Fruit fly (Drosophila melanogaster) whole organism, prepupa: Measurements from ENCODE around the gene Pyroxd1.

Source experiments
- Blimp-1 ChIP-seq: fragments of 200-800 bp; sonication (Bioruptor generic); optimal IDR thresholded peaks from 3 replicates; lab custom pipeline; 2017; ENCODE audit warnings: missing biosample characterization, missing genetic modification characterization, mild to moderate bottlenecking, moderate library complexity, missing genetic modification reagents
- CG11294 ChIP-seq: fragments of 200-800 bp; sonication (Bioruptor generic); IDR thresholded peaks from 2 replicates; pipeline ENCODE4 v1.3.6; 2022; ENCODE audit warnings: missing biosample characterization, missing genetic modification characterization
- CG11762 ChIP-seq: fragments of 200-800 bp; sonication (Bioruptor generic); optimal IDR thresholded peaks from 3 replicates; lab custom pipeline; 2016; ENCODE audit warnings: missing biosample characterization, missing genetic modification characterization; ENCODE audit not compliant: insufficient read depth
- CG11902 ChIP-seq: fragments of 200-800 bp; sonication (Bioruptor generic); optimal IDR thresholded peaks from 3 replicates; lab custom pipeline; 2016; ENCODE audit warnings: missing biosample characterization, missing genetic modification characterization
- CG15336 ChIP-seq: fragments of 200-800 bp; sonication (Bioruptor generic); IDR thresholded peaks from 2 replicates; pipeline ENCODE4 v1.3.6; 2022; ENCODE audit warnings: missing biosample characterization, missing genetic modification characterization
- CG16779 ChIP-seq: fragments of 200-800 bp; sonication (Bioruptor generic); optimal IDR thresholded peaks from 3 replicates; lab custom pipeline; 2017; ENCODE audit warnings: missing biosample characterization, mild to moderate bottlenecking, missing genetic modification characterization
- CG3032 ChIP-seq: fragments of 200-800 bp; optimal IDR thresholded peaks from 2 replicates; lab custom pipeline; 2019; ENCODE audit warnings: missing biosample characterization, mild to moderate bottlenecking, missing genetic modification characterization, moderate library complexity
- CG32006 ChIP-seq: fragments of 200-800 bp; sonication (Bioruptor generic); optimal IDR thresholded peaks from 3 replicates; lab custom pipeline; 2017; ENCODE audit warnings: missing biosample characterization, mild to moderate bottlenecking, missing genetic modification characterization
- CG4318 ChIP-seq: fragments of 200-800 bp; sonication (Bioruptor generic); optimal IDR thresholded peaks from 3 replicates; lab custom pipeline; 2017; ENCODE audit warnings: missing biosample characterization, mild to moderate bottlenecking, missing genetic modification characterization
- CG6276 ChIP-seq: fragments of 200-800 bp; sonication (Bioruptor generic); optimal IDR thresholded peaks from 2 replicates; lab custom pipeline; 2017; ENCODE audit warnings: missing biosample characterization, mild to moderate bottlenecking, missing genetic modification characterization
- CG6792 ChIP-seq: fragments of 200-800 bp; sonication (Bioruptor generic); optimal IDR thresholded peaks from 3 replicates; lab custom pipeline; 2016; ENCODE audit warnings: missing biosample characterization, missing genetic modification characterization
- CG6808 ChIP-seq: fragments of 200-800 bp; sonication (Bioruptor generic); optimal IDR thresholded peaks from 3 replicates; lab custom pipeline; 2017; ENCODE audit warnings: missing biosample characterization, missing genetic modification characterization, mild to moderate bottlenecking, moderate library complexity, missing genetic modification reagents
- CG7368 ChIP-seq: fragments of 200-800 bp; sonication (Bioruptor generic); optimal IDR thresholded peaks from 3 replicates; lab custom pipeline; 2016; ENCODE audit warnings: missing biosample characterization, missing genetic modification characterization
- CG8119 ChIP-seq: fragments of 200-800 bp; sonication (Bioruptor generic); IDR thresholded peaks from 3 replicates; pipeline ENCODE4 v1.3.6; 2022; ENCODE audit warnings: missing biosample characterization, missing genetic modification characterization
- CG8319 ChIP-seq: fragments of 200-800 bp; sonication (Bioruptor generic); optimal IDR thresholded peaks from 3 replicates; lab custom pipeline; 2016; ENCODE audit warnings: missing biosample characterization, missing genetic modification characterization
- Eip75B ChIP-seq: fragments of 200-800 bp; sonication (Bioruptor generic); optimal IDR thresholded peaks from 3 replicates; lab custom pipeline; 2016; ENCODE audit warnings: missing biosample characterization, missing genetic modification characterization
- Eip78C ChIP-seq: fragments of 200-800 bp; sonication (Bioruptor generic); peaks from one replicate; lab custom pipeline; 2016; ENCODE audit warnings: missing biosample characterization, missing genetic modification characterization
- Eip93F ChIP-seq: fragments of 200-800 bp; sonication (Bioruptor generic); optimal IDR thresholded peaks from 2 replicates; lab custom pipeline; 2016; ENCODE audit warnings: missing biosample characterization, mild to moderate bottlenecking, missing genetic modification characterization
- Ets21C ChIP-seq: fragments of 200-800 bp; sonication (Bioruptor generic); optimal IDR thresholded peaks from 3 replicates; lab custom pipeline; 2016; ENCODE audit warnings: missing biosample characterization, missing genetic modification characterization
- Hr39 ChIP-seq: fragments of 200-800 bp; sonication (Bioruptor generic); optimal IDR thresholded peaks from 2 replicates; lab custom pipeline; 2016; ENCODE audit warnings: missing biosample characterization, missing genetic modification characterization
- Hr4 ChIP-seq: fragments of 200-800 bp; sonication (Bioruptor generic); optimal IDR thresholded peaks from 3 replicates; lab custom pipeline; 2016; ENCODE audit warnings: missing biosample characterization, missing genetic modification characterization
- Lpt ChIP-seq: fragments of 200-800 bp; sonication (Bioruptor generic); optimal IDR thresholded peaks from 3 replicates; lab custom pipeline; 2016; ENCODE audit warnings: missing biosample characterization, missing genetic modification characterization
- Met ChIP-seq: fragments of 200-800 bp; sonication (Bioruptor generic); optimal IDR thresholded peaks from 3 replicates; lab custom pipeline; 2016; ENCODE audit warnings: missing biosample characterization, missing genetic modification characterization
- OdsH ChIP-seq: fragments of 200-800 bp; sonication (Bioruptor generic); optimal IDR thresholded peaks from 3 replicates; lab custom pipeline; 2016; ENCODE audit warnings: missing biosample characterization, missing genetic modification characterization
- Smox ChIP-seq: fragments of 200-800 bp; sonication (Bioruptor generic); optimal IDR thresholded peaks from 3 replicates; lab custom pipeline; 2016; ENCODE audit warnings: missing biosample characterization, missing genetic modification characterization
- Sox14 ChIP-seq: fragments of 200-800 bp; sonication (Bioruptor generic); optimal IDR thresholded peaks from 3 replicates; lab custom pipeline; 2016; ENCODE audit warnings: missing biosample characterization, missing genetic modification characterization
- dac ChIP-seq: fragments of 200-800 bp; sonication (Bioruptor generic); optimal IDR thresholded peaks from 2 replicates; lab custom pipeline; 2017; ENCODE audit warnings: missing biosample characterization, mild to moderate bottlenecking, missing genetic modification characterization
- dsx ChIP-seq: fragments of 200-800 bp; optimal IDR thresholded peaks from 3 replicates; lab custom pipeline; 2019; ENCODE audit warnings: missing biosample characterization, mild to moderate bottlenecking, missing genetic modification characterization, moderate library complexity; ENCODE audit not compliant: poor library complexity, severe bottlenecking
- eg ChIP-seq: fragments of 200-800 bp; sonication (Bioruptor generic); IDR thresholded peaks from 3 replicates; pipeline ENCODE4 v1.3.6; 2022; ENCODE audit warnings: missing biosample characterization, missing genetic modification characterization
- esn ChIP-seq: fragments of 200-800 bp; sonication (Bioruptor generic); optimal IDR thresholded peaks from 2 replicates; lab custom pipeline; 2016; ENCODE audit warnings: missing biosample characterization, mild to moderate bottlenecking, missing genetic modification characterization, moderate library complexity
- fd59A ChIP-seq: fragments of 200-800 bp; sonication (Bioruptor generic); optimal IDR thresholded peaks from 2 replicates; lab custom pipeline; 2017; ENCODE audit warnings: missing biosample characterization, mild to moderate bottlenecking, missing genetic modification characterization, missing genetic modification reagents
- fd85E ChIP-seq: fragments of 200-800 bp; sonication (Bioruptor generic); optimal IDR thresholded peaks from 3 replicates; lab custom pipeline; 2016; ENCODE audit warnings: missing biosample characterization, missing genetic modification characterization
- fkh ChIP-seq: fragments of 200-800 bp; sonication (Bioruptor generic); optimal IDR thresholded peaks from 3 replicates; lab custom pipeline; 2017; ENCODE audit warnings: missing biosample characterization, mild to moderate bottlenecking, missing genetic modification characterization, moderate library complexity
- lz ChIP-seq: fragments of 200-800 bp; sonication (Bioruptor generic); optimal IDR thresholded peaks from 3 replicates; lab custom pipeline; 2016; ENCODE audit warnings: missing biosample characterization, missing genetic modification characterization
- net ChIP-seq: fragments of 200-800 bp; sonication (Bioruptor generic); optimal IDR thresholded peaks from 3 replicates; lab custom pipeline; 2016; ENCODE audit warnings: missing biosample characterization, missing genetic modification characterization
- pdm3 ChIP-seq: fragments of 200-800 bp; sonication (Bioruptor generic); optimal IDR thresholded peaks from 3 replicates; lab custom pipeline; 2016; ENCODE audit warnings: missing biosample characterization, missing genetic modification characterization
- salr ChIP-seq, 2 experiments: fragments of 200-800 bp; sonication (Bioruptor generic); optimal IDR thresholded peaks; 3 replicates each; lab custom pipeline; 2016 to 2018; ENCODE audit warnings: missing biosample characterization in 2 of 2, missing genetic modification characterization in 2 of 2, mild to moderate bottlenecking in 1 of 2
- spab ChIP-seq: fragments of 200-800 bp; sonication (Bioruptor generic); optimal IDR thresholded peaks from 2 replicates; lab custom pipeline; 2017; ENCODE audit warnings: missing biosample characterization, mild to moderate bottlenecking, missing genetic modification characterization, missing genetic modification reagents
- ss ChIP-seq, 2 experiments: fragments of 200-800 bp; sonication (Bioruptor generic); optimal IDR thresholded peaks; 2 replicates in 1 of 2; 3 replicates in 1 of 2; lab custom pipeline; 2017 to 2018; ENCODE audit warnings: mild to moderate bottlenecking in 2 of 2, missing biosample characterization in 2 of 2, missing genetic modification characterization in 2 of 2, moderate library complexity in 1 of 2
- svp ChIP-seq: fragments of 200-800 bp; sonication (Bioruptor generic); peaks from one replicate; lab custom pipeline; 2016; ENCODE audit warnings: missing biosample characterization, missing genetic modification characterization
- topi ChIP-seq: fragments of 200-800 bp; sonication (Bioruptor generic); optimal IDR thresholded peaks from 3 replicates; lab custom pipeline; 2016; ENCODE audit warnings: missing biosample characterization, missing genetic modification characterization

Pyroxd1 gene

dm6 chr2L:20078880-20079279 lies 12.4 kb upstream of the Pyroxd1 start:
- TF ChIP-seq topi, result no peak
- no peak for TF ChIP-seq CG11294 (GFP tag; lab: Robert Waterston, UW)
- TF ChIP-seq OdsH (GFP tag; lab: Kevin White, UChicago), result no peak
- TF ChIP-seq dac (GFP tag; lab: Kevin White, UChicago), result no peak
- peak; percentile 57 for TF ChIP-seq svp (GFP tag; lab: Kevin White, UChicago)
- no peak for TF ChIP-seq CG7368 (GFP tag; lab: Kevin White, UChicago)
- TF ChIP-seq Ets21C (GFP tag; lab: Kevin White, UChicago), result no peak
- no peak for TF ChIP-seq Smox (GFP tag; lab: Kevin White, UChicago)
- TF ChIP-seq Hr39 (GFP tag; lab: Kevin White, UChicago), result peak; percentile 19
- TF ChIP-seq Sox14 (GFP tag; lab: Kevin White, UChicago), result no peak
- TF ChIP-seq lz (GFP tag; lab: Kevin White, UChicago), result peak; percentile 42
- peak; percentile 31 for TF ChIP-seq Eip78C (GFP tag; lab: Kevin White, UChicago)
- no peak for TF ChIP-seq Eip75B
- no peak for TF ChIP-seq CG11902 (GFP tag; lab: Kevin White, UChicago)
- no peak for TF ChIP-seq CG16779 (tag; lab: Kevin White, UChicago)
- TF ChIP-seq CG4318 (GFP tag; lab: Kevin White, UChicago), result no peak
- no peak for TF ChIP-seq ss (GFP tag; optimal IDR thresholded peaks at IDR 0.05; lab: Kevin White, UChicago)
- TF ChIP-seq fkh (GFP tag; lab: Kevin White, UChicago), result peak; percentile 8
- peak; percentile 12 for TF ChIP-seq Met (GFP tag; lab: Kevin White, UChicago)
- no peak for TF ChIP-seq fd59A (GFP tag; lab: Kevin White, UChicago)
- peak; percentile 12 for TF ChIP-seq esn (GFP tag; lab: Kevin White, UChicago)
- TF ChIP-seq salr (GFP tag; optimal IDR thresholded peaks at IDR 0.05; lab: Kevin White, UChicago), result no peak
- no peak for TF ChIP-seq Hr4 (GFP tag; lab: Kevin White, UChicago)
- TF ChIP-seq, all 60 proteins: peak for 7

DNA sequence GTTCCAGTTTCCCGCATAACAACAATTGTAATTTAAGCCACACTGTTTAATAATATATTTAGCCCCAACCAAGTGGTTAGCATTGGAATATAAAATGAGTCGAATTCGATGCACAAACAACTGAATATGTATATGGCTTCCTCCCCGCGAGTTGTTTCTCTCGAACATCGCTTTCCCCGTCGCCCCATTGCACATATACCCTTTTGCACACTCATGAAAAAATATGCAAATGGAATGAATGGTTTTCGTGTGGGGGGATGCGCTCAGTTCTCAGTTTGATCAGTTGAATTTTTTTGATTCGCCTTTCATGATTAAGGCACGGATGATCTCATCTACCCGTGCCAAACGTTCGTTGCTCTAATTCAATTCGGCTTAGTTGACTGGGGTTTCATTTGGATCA lies 10.5 kb upstream of the Pyroxd1 start:
- TF ChIP-seq svp (GFP tag; lab: Kevin White, UChicago) (peak; percentile 7), Eip78C (GFP tag; lab: Kevin White, UChicago) (peak; percentile 39), spab (no peak), CG3032 (no peak)
- TF ChIP-seq, all 60 proteins: peak for 2

DNA sequence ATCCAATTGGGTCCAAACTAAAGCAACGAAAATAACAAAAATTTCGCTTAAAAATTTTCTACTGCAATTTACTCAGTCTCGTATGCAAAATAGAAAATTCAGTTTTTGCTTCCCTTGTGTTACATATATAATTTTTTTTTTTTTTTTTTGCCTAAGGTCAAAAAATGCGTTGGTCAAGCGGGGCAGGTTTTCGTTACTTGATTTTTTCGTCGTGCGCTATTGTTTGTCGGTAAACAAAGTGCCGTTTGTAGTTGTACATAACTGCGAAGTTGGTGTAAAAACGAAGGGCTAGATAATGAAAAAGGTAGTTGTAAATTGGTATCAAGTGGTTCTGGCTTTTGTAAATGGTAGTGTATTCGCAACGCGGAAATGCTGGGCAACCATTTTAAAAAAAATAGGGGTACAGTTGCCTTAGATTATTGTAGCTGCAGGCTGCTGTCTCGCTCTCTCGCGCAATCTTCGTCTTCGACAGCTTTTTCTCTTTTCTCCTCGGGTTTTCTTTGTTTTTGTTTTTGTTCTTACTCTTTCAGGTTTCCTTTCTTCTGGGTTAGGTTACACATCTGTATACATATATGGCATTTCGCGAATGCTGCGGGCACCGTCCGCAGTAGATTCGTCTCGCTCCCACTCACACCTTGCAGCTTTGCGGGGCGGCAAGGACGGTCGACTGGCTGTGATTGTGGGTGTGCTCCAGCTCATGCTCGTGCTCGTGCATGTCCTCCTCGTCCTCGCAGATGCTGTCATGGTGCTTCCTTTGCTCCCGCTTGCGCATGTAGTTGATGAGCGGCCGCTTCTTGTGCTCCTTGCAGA lies 8.9 kb upstream of the Pyroxd1 start:
- 0 out of 2 replicates have a peak, but pooled peaks have one; percentile 20 for TF ChIP-seq CG15336 (GFP tag; lab: Robert Waterston, UW)
- TF ChIP-seq CG6808, result peak; percentile 9
- no peak for TF ChIP-seq CG11294 (GFP tag; lab: Robert Waterston, UW)
- peak; percentile 32 for TF ChIP-seq fkh (GFP tag; lab: Kevin White, UChicago)
- TF ChIP-seq Sox14 (GFP tag; lab: Kevin White, UChicago), result peak; percentile 25
- peak; percentile 1 for TF ChIP-seq pdm3
- TF ChIP-seq svp (GFP tag; lab: Kevin White, UChicago), result peak; percentile 12
- no peak for TF ChIP-seq Eip93F (GFP tag; lab: Kevin White, UChicago)
- TF ChIP-seq Eip78C (GFP tag; lab: Kevin White, UChicago), result peak; percentile 63
- TF ChIP-seq, all 60 proteins: peak for 7

DNA sequence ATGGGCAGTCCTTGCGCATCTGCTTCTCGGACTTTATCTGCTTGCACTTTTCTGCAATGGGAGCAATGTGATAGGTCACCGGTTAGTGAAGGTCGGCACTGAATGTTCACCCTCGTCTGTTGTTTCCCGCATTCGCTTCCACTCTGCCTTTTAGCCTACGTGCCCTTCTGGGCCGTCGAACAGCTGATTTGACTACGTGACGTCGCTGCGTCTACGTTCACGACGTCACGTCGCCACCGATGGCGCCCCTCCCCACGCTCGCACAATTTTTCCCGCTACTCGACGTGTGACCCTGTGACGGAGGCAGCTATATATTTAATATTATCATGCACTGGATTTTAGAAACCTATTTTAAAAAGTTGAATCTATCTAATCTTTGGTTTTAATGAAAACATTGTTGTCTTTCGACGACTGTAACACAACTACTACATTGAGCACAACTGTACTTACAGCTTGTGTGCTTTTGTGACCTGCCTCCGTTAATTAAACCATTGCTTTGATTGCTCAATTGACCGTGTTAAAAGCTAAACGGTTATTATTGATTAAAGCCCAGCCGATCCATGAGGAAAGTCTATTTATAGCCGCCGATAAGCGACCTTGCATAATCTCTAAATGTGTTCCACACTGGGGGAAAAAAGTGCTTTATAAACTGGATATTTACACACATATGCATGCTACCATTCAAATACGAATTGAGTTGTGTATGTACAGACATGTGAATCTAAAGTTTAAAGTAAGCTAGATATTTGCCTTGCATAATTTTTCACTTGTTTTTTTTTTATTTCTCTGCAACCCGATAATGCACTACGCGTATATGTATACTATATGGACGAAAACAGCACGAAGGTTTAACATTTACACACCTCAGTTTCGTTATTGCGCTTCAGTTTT lies 8.0 kb upstream of the Pyroxd1 start:
- TF ChIP-seq Blimp-1, result no peak
- peak; percentile 20 for TF ChIP-seq net (GFP tag; lab: Kevin White, UChicago)
- peak; percentile 29 for TF ChIP-seq CG6792 (GFP tag; lab: Kevin White, UChicago)
- peak; percentile 1 for TF ChIP-seq CG16779 (tag; lab: Kevin White, UChicago)
- TF ChIP-seq CG8119 (GFP tag; lab: Robert Waterston, UW), result peak; percentile 46
- TF ChIP-seq dac (GFP tag; lab: Kevin White, UChicago), result no peak
- peak; percentile 29 for TF ChIP-seq CG11762 (GFP tag; lab: Kevin White, UChicago)
- TF ChIP-seq dsx, result no peak
- TF ChIP-seq fd85E (GFP tag; lab: Kevin White, UChicago), result peak; percentile 35
- TF ChIP-seq CG11294 (GFP tag; lab: Robert Waterston, UW), result no peak
- TF ChIP-seq CG6276, result no peak
- TF ChIP-seq fd59A (GFP tag; lab: Kevin White, UChicago), result no peak
- no peak for TF ChIP-seq Ets21C (GFP tag; lab: Kevin White, UChicago)
- TF ChIP-seq eg (GFP tag; lab: Robert Waterston, UW), result 0 out of 3 replicates have a peak, but pooled peaks have one; percentile 36
- TF ChIP-seq CG32006 (GFP tag; lab: Kevin White, UChicago), result peak; percentile 49
- TF ChIP-seq Lpt, result no peak
- TF ChIP-seq CG8319 (GFP tag; lab: Kevin White, UChicago), result peak; percentile 17
